Worm (Caenorhabditis elegans): ENCODE measurements around the gene plk-1.
A peak's percentile ranks its signal among the peaks of the same experiment; 100 is the strongest.

The plk-1 gene

ce11 chrIII:8100960-8101359 is at the start of gene plk-1:
TSS of gene plk-1 (plus strand) at chrIII:8101348.
- TF ChIP-seq hmbx-1 (tag; optimal IDR thresholded peaks at IDR 0.05), result no peak
- no peak for TF ChIP-seq scrt-1 (GFP tag; IDR thresholded peaks at IDR 0.05)
- no peak for TF ChIP-seq pes-1 (GFP tag; IDR thresholded peaks at IDR 0.05)
- no peak for TF ChIP-seq F13C5.2 (tag; optimal IDR thresholded peaks at IDR 0.05)
- no peak for TF ChIP-seq tra-4 (tag; optimal IDR thresholded peaks at IDR 0.05)
- no peak for TF ChIP-seq ama-1 (optimal IDR thresholded peaks at IDR 0.05)
- TF ChIP-seq B0310.2 (tag; optimal IDR thresholded peaks at IDR 0.05), result no peak
- TF ChIP-seq hmg-4 (GFP tag; optimal IDR thresholded peaks at IDR 0.05), result no peak
- TF ChIP-seq ceh-36 (tag; optimal IDR thresholded peaks at IDR 0.05), result no peak

ce11 chrIII:8051838-8052237 is 49.3 kb upstream of the plk-1 start:
- TF ChIP-seq tbx-37 (GFP tag; conservative IDR thresholded peaks at IDR 0.05), result no peak
- no peak for TF ChIP-seq flt-1 (GFP tag; IDR thresholded peaks at IDR 0.05)
- no peak for TF ChIP-seq hnd-1 (tag; optimal IDR thresholded peaks at IDR 0.05)
- no peak for TF ChIP-seq tbx-11 (GFP tag; IDR thresholded peaks at IDR 0.05)
- no peak for TF ChIP-seq ceh-13 (GFP tag; optimal IDR thresholded peaks at IDR 0.05)
- no peak for TF ChIP-seq tra-4 (tag; optimal IDR thresholded peaks at IDR 0.05)
- no peak for TF ChIP-seq B0310.2 (tag; optimal IDR thresholded peaks at IDR 0.05)
- no peak for TF ChIP-seq aly-1 (tag; optimal IDR thresholded peaks at IDR 0.05)
- TF ChIP-seq ets-7 (tag; optimal IDR thresholded peaks at IDR 0.05), result no peak
- no peak for TF ChIP-seq hmg-4 (GFP tag; optimal IDR thresholded peaks at IDR 0.05)
- no peak for TF ChIP-seq pes-1 (GFP tag; IDR thresholded peaks at IDR 0.05)
- no peak for TF ChIP-seq ceh-36 (tag; optimal IDR thresholded peaks at IDR 0.05)
- no peak for TF ChIP-seq hmbx-1 (tag; optimal IDR thresholded peaks at IDR 0.05)
- no peak for TF ChIP-seq ama-1 (optimal IDR thresholded peaks at IDR 0.05)
- TF ChIP-seq sea-1 (GFP tag; conservative IDR thresholded peaks at IDR 0.05), result no peak
- TF ChIP-seq F13C5.2 (tag; optimal IDR thresholded peaks at IDR 0.05), result no peak

ce11 chrIII:8061114-8061513 is 40.0 kb upstream of the plk-1 start:
- TF ChIP-seq F13C5.2 (tag; optimal IDR thresholded peaks at IDR 0.05) (no peak), scrt-1 (GFP tag; IDR thresholded peaks at IDR 0.05) (no peak), B0310.2 (tag; optimal IDR thresholded peaks at IDR 0.05) (no peak), tbx-37 (GFP tag; conservative IDR thresholded peaks at IDR 0.05) (no peak), ceh-13 (GFP tag; optimal IDR thresholded peaks at IDR 0.05) (no peak), ama-1 (optimal IDR thresholded peaks at IDR 0.05) (no peak), hnd-1 (tag; optimal IDR thresholded peaks at IDR 0.05) (no peak), pes-1 (GFP tag; IDR thresholded peaks at IDR 0.05) (no peak), ets-7 (tag; optimal IDR thresholded peaks at IDR 0.05) (no peak), sea-1 (GFP tag; conservative IDR thresholded peaks at IDR 0.05) (no peak), tbx-11 (GFP tag; IDR thresholded peaks at IDR 0.05) (no peak), hmbx-1 (tag; optimal IDR thresholded peaks at IDR 0.05) (no peak), aly-1 (tag; optimal IDR thresholded peaks at IDR 0.05) (no peak)

- no peak for TF ChIP-seq hnd-1 (tag; optimal IDR thresholded peaks at IDR 0.05)
- no peak for TF ChIP-seq tbx-11 (GFP tag; IDR thresholded peaks at IDR 0.05)
- no peak for TF ChIP-seq F13C5.2 (tag; optimal IDR thresholded peaks at IDR 0.05)
- no peak for TF ChIP-seq tbx-37 (GFP tag; conservative IDR thresholded peaks at IDR 0.05)
- no peak for TF ChIP-seq hmg-4 (GFP tag; optimal IDR thresholded peaks at IDR 0.05)
- TF ChIP-seq B0310.2 (tag; optimal IDR thresholded peaks at IDR 0.05), result no peak
- TF ChIP-seq pes-1 (GFP tag; IDR thresholded peaks at IDR 0.05), result no peak
- no peak for TF ChIP-seq flt-1 (GFP tag; IDR thresholded peaks at IDR 0.05)
Observed at ce11 chrIII:8063659-8064058, 37.5 kb upstream of the plk-1 start.

ce11 chrIII:8065101-8065500 is 36.0 kb upstream of the plk-1 start:
- no peak for TF ChIP-seq F13C5.2 (tag; optimal IDR thresholded peaks at IDR 0.05)
- TF ChIP-seq scrt-1 (GFP tag; IDR thresholded peaks at IDR 0.05), result no peak
- no peak for TF ChIP-seq sea-1 (GFP tag; conservative IDR thresholded peaks at IDR 0.05)
- no peak for TF ChIP-seq aly-1 (tag; optimal IDR thresholded peaks at IDR 0.05)
- no peak for TF ChIP-seq tbx-37 (GFP tag; conservative IDR thresholded peaks at IDR 0.05)
- TF ChIP-seq hnd-1 (tag; optimal IDR thresholded peaks at IDR 0.05), result no peak
- TF ChIP-seq B0310.2 (tag; optimal IDR thresholded peaks at IDR 0.05), result no peak
- no peak for TF ChIP-seq hmg-4 (GFP tag; optimal IDR thresholded peaks at IDR 0.05)
- no peak for TF ChIP-seq tra-4 (tag; optimal IDR thresholded peaks at IDR 0.05)
- no peak for TF ChIP-seq ets-7 (tag; optimal IDR thresholded peaks at IDR 0.05)
- TF ChIP-seq ceh-13 (GFP tag; optimal IDR thresholded peaks at IDR 0.05), result no peak
- TF ChIP-seq hmbx-1 (tag; optimal IDR thresholded peaks at IDR 0.05), result no peak
- TF ChIP-seq flt-1 (GFP tag; IDR thresholded peaks at IDR 0.05), result no peak
- TF ChIP-seq pes-1 (GFP tag; IDR thresholded peaks at IDR 0.05), result no peak
- TF ChIP-seq ceh-36 (tag; optimal IDR thresholded peaks at IDR 0.05), result no peak
- TF ChIP-seq ama-1 (optimal IDR thresholded peaks at IDR 0.05), result no peak
- no peak for TF ChIP-seq tbx-11 (GFP tag; IDR thresholded peaks at IDR 0.05)

- no peak for TF ChIP-seq aly-1 (tag; optimal IDR thresholded peaks at IDR 0.05)
- TF ChIP-seq tbx-11 (GFP tag; IDR thresholded peaks at IDR 0.05), result no peak
- TF ChIP-seq hmg-4 (GFP tag; optimal IDR thresholded peaks at IDR 0.05), result no peak
- no peak for TF ChIP-seq flt-1 (GFP tag; IDR thresholded peaks at IDR 0.05)
- no peak for TF ChIP-seq hnd-1 (tag; optimal IDR thresholded peaks at IDR 0.05)
- no peak for TF ChIP-seq F13C5.2 (tag; optimal IDR thresholded peaks at IDR 0.05)
- TF ChIP-seq ama-1 (optimal IDR thresholded peaks at IDR 0.05), result no peak
- TF ChIP-seq tra-4 (tag; optimal IDR thresholded peaks at IDR 0.05), result no peak
- TF ChIP-seq sea-1 (GFP tag; conservative IDR thresholded peaks at IDR 0.05), result no peak
- TF ChIP-seq ceh-36 (tag; optimal IDR thresholded peaks at IDR 0.05), result no peak
- TF ChIP-seq hmbx-1 (tag; optimal IDR thresholded peaks at IDR 0.05), result no peak
- TF ChIP-seq ceh-13 (GFP tag; optimal IDR thresholded peaks at IDR 0.05), result no peak
- TF ChIP-seq ets-7 (tag; optimal IDR thresholded peaks at IDR 0.05), result no peak
- no peak for TF ChIP-seq pes-1 (GFP tag; IDR thresholded peaks at IDR 0.05)
Observed at ce11 chrIII:8066989-8067388, 34.2 kb upstream of the plk-1 start, which contains the start of gene pros-1. TSS of gene pros-1 (plus strand) at chrIII:8067289.

ce11 chrIII:8067798-8068197 is 33.4 kb upstream of the plk-1 start:
- TF ChIP-seq pes-1 (GFP tag; IDR thresholded peaks at IDR 0.05) (no peak), aly-1 (tag; optimal IDR thresholded peaks at IDR 0.05) (no peak), hnd-1 (tag; optimal IDR thresholded peaks at IDR 0.05) (no peak)

ce11 chrIII:8069206-8069605 is 31.9 kb upstream of the plk-1 start:
- TF ChIP-seq ama-1 (optimal IDR thresholded peaks at IDR 0.05) (no peak), tbx-37 (GFP tag; conservative IDR thresholded peaks at IDR 0.05) (no peak), tbx-11 (GFP tag; IDR thresholded peaks at IDR 0.05) (no peak), ceh-36 (tag; optimal IDR thresholded peaks at IDR 0.05) (no peak), scrt-1 (GFP tag; IDR thresholded peaks at IDR 0.05) (0 out of 2 replicates have a peak, but pooled peaks have one; percentile 8)
